Worm (Caenorhabditis elegans): ENCODE data around the gene F33A8.4.

ce11 chrII:11032812-11033211 is 16.0 kb downstream of the F33A8.4 start:
- TF ChIP-seq W03F9.2 (tag; optimal IDR thresholded peaks at IDR 0.05): no peak
- TF ChIP-seq him-1 (tag; optimal IDR thresholded peaks at IDR 0.05): no peak

Data from whole organism, L4/young adult.